Fruit fly (Drosophila melanogaster) whole organism, embryonic: ENCODE data around the gene enc.
A peak's percentile ranks its signal among the peaks of the same experiment; 100 is the strongest.

Experiments used
- Adf1 ChIP-seq: fragments of 200-800 bp; sonication (Bioruptor generic); IDR thresholded peaks from 2 replicates; pipeline ENCODE4 v1.3.6; 2022; ENCODE audit warnings: missing biosample characterization, missing genetic modification characterization
- B-H1 ChIP-seq: fragments of 200-800 bp; sonication (Bioruptor generic); IDR thresholded peaks from 3 replicates; pipeline ENCODE4 v1.3.6; 2022; ENCODE audit warnings: missing biosample characterization, missing genetic modification characterization
- Bdp1 ChIP-seq: fragments of 200-800 bp; sonication (Bioruptor generic); optimal IDR thresholded peaks from 3 replicates; lab custom pipeline; 2016; ENCODE audit warnings: missing biosample characterization, missing genetic modification characterization
- CG10654 ChIP-seq: fragments of 200-800 bp; sonication (Bioruptor generic); optimal IDR thresholded peaks from 2 replicates; lab custom pipeline; 2016; ENCODE audit warnings: missing biosample characterization, missing genetic modification characterization
- CG11093 ChIP-seq: fragments of 200-800 bp; sonication (Bioruptor generic); IDR thresholded peaks from 3 replicates; pipeline ENCODE4 v1.3.6; 2022; ENCODE audit warnings: missing biosample characterization, missing genetic modification characterization
- CG11695 ChIP-seq: fragments of 200-800 bp; sonication (Bioruptor generic); IDR thresholded peaks from 3 replicates; pipeline ENCODE4 v1.3.6; 2022; ENCODE audit warnings: missing biosample characterization, missing genetic modification characterization
- CG1233 ChIP-seq: fragments of 200-800 bp; sonication (Bioruptor generic); optimal IDR thresholded peaks from 4 replicates; lab custom pipeline; 2018; ENCODE audit warnings: missing biosample characterization, mild to moderate bottlenecking, missing genetic modification characterization
- CG12659 ChIP-seq: fragments of 200-800 bp; sonication (Bioruptor generic); optimal IDR thresholded peaks from 3 replicates; lab custom pipeline; 2017; ENCODE audit warnings: mild to moderate bottlenecking, missing biosample characterization, missing genetic modification reagents, missing genetic modification characterization
- CG1529 ChIP-seq: fragments of 200-800 bp; sonication (Bioruptor generic); optimal IDR thresholded peaks from 3 replicates; lab custom pipeline; 2018; ENCODE audit warnings: missing biosample characterization, missing genetic modification characterization
- CG16815 ChIP-seq: fragments of 200-800 bp; sonication (Bioruptor generic); optimal IDR thresholded peaks from 3 replicates; lab custom pipeline; 2017; ENCODE audit warnings: missing biosample characterization, mild to moderate bottlenecking, missing genetic modification characterization
- CG17359 ChIP-seq: fragments of 200-800 bp; sonication (Bioruptor generic); optimal IDR thresholded peaks from 3 replicates; lab custom pipeline; 2018; ENCODE audit warnings: missing biosample characterization, mild to moderate bottlenecking, missing genetic modification characterization, moderate library complexity
- CG17829 ChIP-seq: fragments of 200-800 bp; optimal IDR thresholded peaks from 2 replicates; lab custom pipeline; 2019; ENCODE audit warnings: missing biosample characterization, mild to moderate bottlenecking, missing genetic modification characterization, moderate library complexity
- CG2116 ChIP-seq: fragments of 200-800 bp; sonication (Bioruptor generic); optimal IDR thresholded peaks from 3 replicates; lab custom pipeline; 2018; ENCODE audit warnings: missing biosample characterization, mild to moderate bottlenecking, missing genetic modification characterization
- CG2875 ChIP-seq: fragments of 200-800 bp; sonication (Bioruptor generic); optimal IDR thresholded peaks from 2 replicates; lab custom pipeline; 2017; ENCODE audit warnings: missing biosample characterization, mild to moderate bottlenecking, missing genetic modification characterization, missing genetic modification reagents
- CG32772 ChIP-seq: fragments of 200-800 bp; sonication (Bioruptor generic); IDR thresholded peaks from 2 replicates; pipeline ENCODE4 v1.3.6; 2022; ENCODE audit warnings: missing biosample characterization, missing genetic modification characterization
- CG3726 ChIP-seq: fragments of 200-800 bp; sonication (Bioruptor generic); IDR thresholded peaks from 3 replicates; pipeline ENCODE4, ENCODE4 v1.3.6; 2022; ENCODE audit warnings: missing biosample characterization, missing genetic modification characterization
- CG3847 ChIP-seq: fragments of 200-800 bp; sonication (Bioruptor generic); IDR thresholded peaks from 2 replicates; pipeline ENCODE4 v1.3.6; 2022; ENCODE audit warnings: missing biosample characterization, missing genetic modification characterization
- CG4617 ChIP-seq: fragments of 200-800 bp; sonication (Bioruptor generic); optimal IDR thresholded peaks from 3 replicates; lab custom pipeline; 2016; ENCODE audit warnings: missing biosample characterization, missing genetic modification characterization, borderline replicate concordance
- CG5180 ChIP-seq: fragments of 200-800 bp; sonication (Bioruptor generic); optimal IDR thresholded peaks from 3 replicates; lab custom pipeline; 2017; ENCODE audit warnings: missing biosample characterization, missing genetic modification characterization, mild to moderate bottlenecking, moderate library complexity, missing genetic modification reagents
- CG6791 ChIP-seq: fragments of 200-800 bp; sonication (Bioruptor generic); IDR thresholded peaks from 3 replicates; pipeline ENCODE4 v1.3.6; 2022; ENCODE audit warnings: missing biosample characterization, missing genetic modification characterization; ENCODE audit not compliant: partially characterized antibody
- CG7928 ChIP-seq: fragments of 200-800 bp; sonication (Bioruptor generic); optimal IDR thresholded peaks from 2 replicates; lab custom pipeline; 2017; ENCODE audit warnings: missing biosample characterization, mild to moderate bottlenecking, missing genetic modification characterization
- CG8388 ChIP-seq: fragments of 200-800 bp; sonication (Bioruptor generic); optimal IDR thresholded peaks from 2 replicates; lab custom pipeline; 2019; ENCODE audit warnings: missing biosample characterization, mild to moderate bottlenecking, missing genetic modification characterization, moderate library complexity
- CTCF ChIP-seq: fragments of 200-800 bp; sonication (Bioruptor generic); optimal IDR thresholded peaks from 2 replicates; lab custom pipeline; 2017; ENCODE audit warnings: missing biosample characterization, mild to moderate bottlenecking, missing genetic modification characterization, moderate library complexity
- ERR ChIP-seq: fragments of 200-800 bp; sonication (Bioruptor generic); optimal IDR thresholded peaks from 2 replicates; lab custom pipeline; 2016; ENCODE audit warnings: missing biosample characterization, missing genetic modification characterization
- GATAe ChIP-seq: fragments of 200-800 bp; sonication (Bioruptor generic); conservative IDR thresholded peaks from 2 replicates; pipeline ENCODE4 v1.3.6; 2022; ENCODE audit warnings: missing biosample characterization, missing genetic modification characterization
- NK7.1 ChIP-seq: fragments of 200-800 bp; sonication (Bioruptor generic); optimal IDR thresholded peaks from 3 replicates; lab custom pipeline; 2016; ENCODE audit warnings: missing biosample characterization, missing genetic modification characterization
- Neu2 ChIP-seq: fragments of 200-800 bp; sonication (Bioruptor generic); optimal IDR thresholded peaks from 3 replicates; lab custom pipeline; 2016; ENCODE audit warnings: missing biosample characterization, missing genetic modification characterization, borderline replicate concordance
- Nf-YC ChIP-seq: fragments of 200-800 bp; optimal IDR thresholded peaks from 3 replicates; lab custom pipeline; 2019; ENCODE audit warnings: missing biosample characterization, mild to moderate bottlenecking, missing genetic modification characterization, moderate library complexity
- Optix ChIP-seq: fragments of 200-800 bp; sonication (Bioruptor generic); IDR thresholded peaks from 3 replicates; pipeline ENCODE4 v1.3.6; 2022; ENCODE audit warnings: missing biosample characterization, missing genetic modification characterization
- Poxn ChIP-seq: fragments of 200-800 bp; sonication (Bioruptor generic); IDR thresholded peaks from 2 replicates; pipeline ENCODE4 v1.3.6; 2022; ENCODE audit warnings: missing biosample characterization, missing genetic modification characterization
- Sry-δ ChIP-seq: fragments of 200-800 bp; sonication (Bioruptor generic); optimal IDR thresholded peaks from 2 replicates; lab custom pipeline; 2016; ENCODE audit warnings: missing biosample characterization, missing genetic modification characterization
- crc ChIP-seq: fragments of 200-800 bp; sonication (Bioruptor generic); optimal IDR thresholded peaks from 2 replicates; lab custom pipeline; 2016; ENCODE audit warnings: missing biosample characterization, missing genetic modification characterization
- ftz-f1 ChIP-seq: fragments of 200-800 bp; sonication (Bioruptor generic); optimal IDR thresholded peaks from 2 replicates; lab custom pipeline; 2016; ENCODE audit warnings: missing biosample characterization, missing genetic modification characterization
- gro ChIP-seq: fragments of 200-800 bp; sonication (Bioruptor generic); optimal IDR thresholded peaks from 2 replicates; lab custom pipeline; 2016; ENCODE audit warnings: missing biosample characterization, missing genetic modification characterization
- ham ChIP-seq: fragments of 200-800 bp; sonication (Bioruptor generic); IDR thresholded peaks from 2 replicates; pipeline ENCODE4 v1.3.6; 2022; ENCODE audit warnings: missing biosample characterization, missing genetic modification characterization
- mam ChIP-seq: fragments of 200-800 bp; sonication (Bioruptor generic); optimal IDR thresholded peaks from 3 replicates; lab custom pipeline; 2016; ENCODE audit warnings: missing biosample characterization, missing genetic modification characterization
- p53 ChIP-seq: fragments of 200-800 bp; sonication (Bioruptor generic); optimal IDR thresholded peaks from 2 replicates; lab custom pipeline; 2016; ENCODE audit warnings: missing biosample characterization, missing genetic modification characterization
- pan ChIP-seq, 4 experiments: fragments of >200 bp in 3 of 4; fragments of 200-800 bp in 1 of 4; sonication (Bioruptor generic) in 1 of 4; optimal IDR thresholded peaks in 3 of 4; IDR thresholded peaks in 1 of 4; 2 replicates each; pipeline versions ENCODE4 v1.3.6 to Lab custom; 2017 to 2022; ENCODE audit warnings: missing biosample characterization in 2 of 4, missing genetic modification characterization in 2 of 4, mixed read lengths in 1 of 4
- pb ChIP-seq: fragments of 200-800 bp; sonication (Bioruptor generic); optimal IDR thresholded peaks from 3 replicates; lab custom pipeline; 2016; ENCODE audit warnings: missing biosample characterization, missing genetic modification characterization
- psq ChIP-seq: fragments of 200-800 bp; sonication (Bioruptor generic); optimal IDR thresholded peaks from 2 replicates; lab custom pipeline; 2017; ENCODE audit warnings: missing biosample characterization, missing genetic modification characterization
- repo ChIP-seq: fragments of 200-800 bp; sonication (Bioruptor generic); optimal IDR thresholded peaks from 2 replicates; lab custom pipeline; 2016; ENCODE audit warnings: missing biosample characterization, missing genetic modification characterization
- ro ChIP-seq: fragments of 200-800 bp; sonication (Bioruptor generic); IDR thresholded peaks from 2 replicates; pipeline ENCODE4 v1.3.6; 2022; ENCODE audit warnings: missing biosample characterization, missing genetic modification characterization
- run ChIP-seq: fragments of 200-800 bp; sonication (Bioruptor generic); optimal IDR thresholded peaks from 3 replicates; lab custom pipeline; 2018; ENCODE audit warnings: missing biosample characterization, mild to moderate bottlenecking, missing genetic modification characterization
- sug ChIP-seq: fragments of 200-800 bp; optimal IDR thresholded peaks from 2 replicates; lab custom pipeline; 2019; ENCODE audit warnings: missing biosample characterization, mild to moderate bottlenecking, missing genetic modification characterization, moderate library complexity
- tll ChIP-seq, 2 experiments: fragments of 200-800 bp in 1 of 2; fragments of >200 bp in 1 of 2; sonication (Bioruptor generic) in 1 of 2; optimal IDR thresholded peaks; 2 replicates each; lab custom pipeline; 2017 to 2019; ENCODE audit warnings: missing biosample characterization in 2 of 2, missing genetic modification characterization in 2 of 2, mild to moderate bottlenecking in 1 of 2, moderate library complexity in 1 of 2
- toy ChIP-seq: fragments of 200-800 bp; sonication (Bioruptor generic); IDR thresholded peaks from 2 replicates; pipeline ENCODE4 v1.3.6; 2022; ENCODE audit warnings: missing biosample characterization, missing genetic modification characterization
- trem ChIP-seq: fragments of 200-800 bp; optimal IDR thresholded peaks from 3 replicates; lab custom pipeline; 2019; ENCODE audit warnings: missing biosample characterization, mild to moderate bottlenecking, missing genetic modification characterization, moderate library complexity
- wdn ChIP-seq: fragments of 200-800 bp; sonication (Bioruptor generic); IDR thresholded peaks from 2 replicates; pipeline ENCODE4 v1.3.6; 2022; ENCODE audit warnings: missing biosample characterization, missing genetic modification characterization
- wor ChIP-seq: fragments of 200-800 bp; sonication (Bioruptor generic); IDR thresholded peaks from 2 replicates; pipeline ENCODE4 v1.3.6; 2022; ENCODE audit warnings: missing biosample characterization, missing genetic modification characterization
- z ChIP-seq: fragments of 200-800 bp; sonication (Bioruptor generic); IDR thresholded peaks from 3 replicates; pipeline ENCODE4 v1.3.6; 2022; ENCODE audit warnings: missing biosample characterization, missing genetic modification characterization

enc gene

DNA sequence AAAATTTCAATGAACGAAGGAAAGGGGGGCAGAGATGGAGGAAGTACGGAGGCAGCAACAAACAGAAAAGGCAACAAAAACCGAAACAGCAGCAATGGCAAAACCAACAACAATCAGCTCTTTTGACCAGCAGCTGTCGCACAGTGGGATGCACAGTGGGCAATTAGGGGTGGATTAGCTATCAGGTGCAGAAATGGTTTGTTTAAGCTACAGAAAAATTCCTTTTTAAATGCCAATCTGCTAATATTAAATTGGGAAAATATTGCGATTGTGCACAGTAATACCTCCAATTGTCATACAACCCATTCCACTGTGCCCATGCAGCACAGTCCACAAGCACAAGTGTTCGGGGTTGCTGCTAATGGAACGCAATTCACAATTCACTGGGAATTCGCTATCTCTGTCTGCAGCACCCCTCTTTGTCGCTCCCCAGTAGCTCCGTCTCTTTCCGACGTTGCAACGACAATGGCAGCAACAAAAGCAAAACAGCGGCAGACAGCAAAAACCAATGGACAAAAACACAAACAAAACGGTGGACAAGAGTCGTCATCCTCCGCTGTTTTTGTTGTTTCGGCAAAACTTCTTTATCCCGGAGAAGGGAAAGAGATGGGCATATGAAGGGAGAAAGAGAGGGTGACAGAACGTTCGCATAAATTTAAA is 33.3 kb upstream of the enc start (continued):
- TF ChIP-seq CG1529 (GFP tag; lab: Kevin White, UChicago) (peak; percentile 92), Sry-δ (GFP tag; lab: Kevin White, UChicago) (peak; percentile 57), GATAe (peak; percentile 44), sug (tag; lab: Kevin White, UChicago) (peak; percentile 54), ro (peak; percentile 89), Neu2 (peak; percentile 85), repo (GFP tag; lab: Kevin White, UChicago) (peak; percentile 84), gro (peak; percentile 63), CG7928 (peak; percentile 39), CG2875 (peak; percentile 93), CG3847 (GFP tag; lab: Robert Waterston, UW) (peak; percentile 87), CG4617 (GFP tag; lab: Kevin White, UChicago) (peak; percentile 88), CG10654 (GFP tag; lab: Kevin White, UChicago) (peak; percentile 88), CG2116 (GFP tag; lab: Kevin White, UChicago) (peak; percentile 58), CG5180 (GFP tag; lab: Kevin White, UChicago) (peak; percentile 63), Optix (GFP tag; lab: Robert Waterston, UW) (peak; percentile 98), Poxn (peak; percentile 78), pan (optimal IDR thresholded peaks at IDR 0.05; lab: Kevin White, UChicago) (no peak), pan (GFP tag; optimal IDR thresholded peaks at IDR 0.05 in 1 of 2, IDR thresholded peaks at IDR 0.05 in 1 of 2) (peak in 1 of 2 experiments; percentile 98), CG12659 (peak; percentile 93), wor (peak; percentile 94), CG17829 (tag; lab: Kevin White, UChicago) (peak; percentile 85), B-H1 (GFP tag; lab: Robert Waterston, UW) (peak; percentile 96), ftz-f1 (GFP tag; lab: Kevin White, UChicago) (no peak), pb (GFP tag; lab: Kevin White, UChicago) (peak; percentile 92), crc (peak; percentile 91), NK7.1 (GFP tag; lab: Kevin White, UChicago) (peak; percentile 78), CG8388 (GFP tag; lab: Kevin White, UChicago) (peak; percentile 91), CG3726 (GFP tag; lab: Robert Waterston, UW) (peak; percentile 94; the same call in 2 of the 3 replicates), Nf-YC (tag; lab: Kevin White, UChicago) (no peak), ERR (GFP tag; lab: Kevin White, UChicago) (peak; percentile 87), wdn (GFP tag; lab: Robert Waterston, UW) (peak; percentile 88), CTCF (GFP tag; lab: Kevin White, UChicago) (peak; percentile 31), mam (GFP tag; lab: Kevin White, UChicago) (peak; percentile 94), z (GFP tag; lab: Robert Waterston, UW) (peak; percentile 67; the same call in 1 of the 3 replicates), toy (peak; percentile 64; the same call in 1 of the 2 replicates), Bdp1 (peak; percentile 90), psq (GFP tag; lab: Kevin White, UChicago) (peak; percentile 91), p53 (GFP tag; lab: Kevin White, UChicago) (peak; percentile 86), tll (GFP tag; optimal IDR thresholded peaks at IDR 0.05; lab: Kevin White, UChicago) (peak in 1 of 2 experiments; percentile 58), ham (GFP tag; lab: Robert Waterston, UW) (peak; percentile 73), CG1233 (peak; percentile 72), CG11695 (peak; percentile 96), CG32772 (GFP tag; lab: Robert Waterston, UW) (peak; percentile 97), CG11093 (GFP tag; lab: Robert Waterston, UW) (peak; percentile 95), trem (tag; lab: Kevin White, UChicago) (peak; percentile 67), run (tag; lab: Kevin White, UChicago) (peak; percentile 91), CG16815 (GFP tag; lab: Kevin White, UChicago) (peak; percentile 93), Adf1 (peak; percentile 63), CG6791 (peak; percentile 21; the same call in 1 of the 3 replicates), CG17359 (peak; percentile 92)
